Worm (Caenorhabditis elegans) whole organism, L4 larva: ENCODE measurements around the gene C34B4.4.

Source experiments
- F10B5.3 ChIP-seq: sonication (generic microtip); optimal IDR thresholded peaks from 2 replicates; lab custom pipeline; 2016; ENCODE audit warnings: mild to moderate bottlenecking, missing genetic modification characterization, missing compliant biosample characterization
- ZK546.5 ChIP-seq, 2 experiments: sonication (generic microtip); optimal IDR thresholded peaks; 2 replicates each; lab custom pipeline; 2017; ENCODE audit warnings: missing biosample characterization in 2 of 2, missing genetic modification characterization in 2 of 2
- dmd-6 ChIP-seq: fragments of 200-800 bp; sonication (Bioruptor generic); IDR thresholded peaks from 2 replicates; pipeline ENCODE4 v1.3.6; 2022; ENCODE audit warnings: missing genetic modification reagents, missing genetic modification characterization, missing compliant biosample characterization
- hif-1 ChIP-seq, 2 experiments: sonication (generic microtip); optimal IDR thresholded peaks; 2 replicates each; lab custom pipeline; 2016 to 2017; ENCODE audit warnings: missing compliant biosample characterization in 2 of 2, missing genetic modification characterization in 2 of 2, missing genetic modification reagents in 2 of 2, missing genotype in 2 of 2, mild to moderate bottlenecking in 1 of 2
- hmg-1.1 ChIP-seq: fragments of 200-800 bp; sonication (Bioruptor generic); IDR thresholded peaks from 2 replicates; pipeline ENCODE4 v1.3.6; 2022; ENCODE audit warnings: missing genetic modification reagents, missing genetic modification characterization, missing compliant biosample characterization
- lin-29 ChIP-seq: fragments of 200-800 bp; sonication (Bioruptor generic); IDR thresholded peaks from 2 replicates; pipeline ENCODE4 v1.3.6; 2022; ENCODE audit warnings: missing genetic modification reagents, missing genetic modification characterization, missing compliant biosample characterization
- lir-3 ChIP-seq: sonication (generic microtip); optimal IDR thresholded peaks from 2 replicates; lab custom pipeline; 2016; ENCODE audit warnings: mild to moderate bottlenecking, missing genetic modification characterization, missing compliant biosample characterization
- mdt-29 ChIP-seq: fragments of 200-800 bp; sonication (Bioruptor generic); IDR thresholded peaks from 2 replicates; pipeline ENCODE4 v1.3.6; 2022; ENCODE audit warnings: missing genetic modification reagents, missing genetic modification characterization, missing compliant biosample characterization
- mxl-2 ChIP-seq: fragments of 200-800 bp; sonication (Bioruptor generic); conservative IDR thresholded peaks from 2 replicates; pipeline ENCODE4 v1.3.6; 2022; ENCODE audit warnings: missing genetic modification reagents, missing genetic modification characterization, missing compliant biosample characterization
- nhr-6 ChIP-seq: fragments of 150-350 bp; optimal IDR thresholded peaks from 2 replicates; lab custom pipeline; 2014; ENCODE audit warnings: missing biosample characterization, missing genetic modification characterization
- zfp-3 ChIP-seq: fragments of 200-800 bp; sonication (Bioruptor generic); conservative IDR thresholded peaks from 2 replicates; pipeline ENCODE4 v1.3.6; 2022; ENCODE audit warnings: missing genetic modification reagents, missing genetic modification characterization, missing compliant biosample characterization

Gene C34B4.4

ce11 chrV:13138681-13139080 is 48.5 kb downstream of the C34B4.4 start, which contains the start of gene dhc-3:
Gene dhc-3 (plus strand): TSS chrV:13138981.
- no peak for TF ChIP-seq mxl-2
- TF ChIP-seq lin-29: no peak
- TF ChIP-seq F10B5.3 (tag; lab: Kevin White, UChicago): no peak
- TF ChIP-seq lir-3 (tag; lab: Kevin White, UChicago): no peak
- no peak for TF ChIP-seq hif-1 (tag; optimal IDR thresholded peaks at IDR 0.05; lab: Kevin White, UChicago)
- TF ChIP-seq nhr-6 (tag; lab: Kevin White, UChicago): no peak
- no peak for TF ChIP-seq zfp-3 (GFP tag; lab: Robert Waterston, UW)
- TF ChIP-seq mdt-29 (GFP tag; lab: Robert Waterston, UW): no peak
- no peak for TF ChIP-seq hmg-1.1 (GFP tag; lab: Robert Waterston, UW)
- TF ChIP-seq dmd-6: no peak
- no peak for TF ChIP-seq ZK546.5 (tag; optimal IDR thresholded peaks at IDR 0.05; lab: Kevin White, UChicago)
- TF ChIP-seq, all 104 proteins: peak for 0
